Worm (Caenorhabditis elegans) whole organism, dauer: ENCODE measurements around the gene tlp-1.
"Not testable (repeated sequence)": the region's sequence is repeated elsewhere in the genome, so short reads cannot be mapped to it uniquely, and the experiment has no call there.

Experiments used
- unc-62 ChIP-seq: sonication (generic microtip); optimal IDR thresholded peaks from 2 replicates; lab custom pipeline; 2017; ENCODE audit warnings: missing biosample characterization, missing genetic modification reagents, missing genetic modification characterization

The tlp-1 gene

DNA sequence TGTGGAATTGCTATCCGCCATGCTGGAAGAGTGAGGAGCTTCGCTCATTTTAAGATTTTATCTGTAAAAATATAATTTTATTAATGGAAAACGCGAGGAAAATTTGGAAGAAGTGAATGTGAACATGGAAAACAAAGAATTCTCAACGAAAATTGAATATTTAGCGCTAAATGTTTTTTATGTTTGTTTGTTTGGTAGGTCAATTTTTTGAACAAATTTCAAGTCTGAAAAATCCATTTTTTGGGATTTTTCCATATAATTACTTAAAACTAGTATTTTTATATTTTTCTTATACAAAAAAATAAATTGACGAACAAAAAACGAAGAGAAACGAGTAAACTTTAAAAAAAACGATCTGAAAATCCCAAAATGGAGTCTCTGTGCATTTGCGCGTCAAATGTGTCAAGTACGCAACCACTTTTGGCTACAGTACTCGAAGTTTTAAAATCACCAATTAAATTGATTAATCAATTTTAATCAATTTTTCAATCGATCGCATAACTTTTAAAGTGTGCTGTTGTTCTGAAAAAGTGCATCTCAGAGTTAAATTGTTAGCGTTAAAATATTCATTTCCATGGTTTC is 36.9 kb downstream of the tlp-1 start, which contains the start of gene fbxa-215:
Gene fbxa-215 (minus strand): TSS at position 61 of the 582 bp plus-strand sequence.
- no peak for TF ChIP-seq unc-62 (GFP tag; lab: Kevin White, UChicago)

DNA sequence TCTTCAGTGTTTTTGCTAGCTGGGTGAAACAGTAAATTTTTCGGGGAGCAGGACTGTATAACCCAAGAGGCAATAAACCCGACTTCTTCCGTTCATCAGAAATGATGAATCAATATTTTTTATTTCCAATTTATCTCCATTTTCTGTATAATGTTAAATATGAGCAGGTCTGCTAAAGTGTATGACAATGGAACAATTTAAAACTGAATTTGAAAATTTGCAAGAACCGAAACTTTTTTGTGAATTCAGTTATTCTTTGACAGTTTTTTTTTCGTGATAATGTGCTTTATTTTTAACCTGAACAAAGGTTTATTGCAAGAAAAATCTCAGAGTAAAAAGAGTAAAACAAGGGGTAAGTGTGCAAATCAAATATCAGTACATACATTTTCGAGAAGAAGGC is 38.8 kb downstream of the tlp-1 start:
- no peak for TF ChIP-seq unc-62 (GFP tag; lab: Kevin White, UChicago)

DNA sequence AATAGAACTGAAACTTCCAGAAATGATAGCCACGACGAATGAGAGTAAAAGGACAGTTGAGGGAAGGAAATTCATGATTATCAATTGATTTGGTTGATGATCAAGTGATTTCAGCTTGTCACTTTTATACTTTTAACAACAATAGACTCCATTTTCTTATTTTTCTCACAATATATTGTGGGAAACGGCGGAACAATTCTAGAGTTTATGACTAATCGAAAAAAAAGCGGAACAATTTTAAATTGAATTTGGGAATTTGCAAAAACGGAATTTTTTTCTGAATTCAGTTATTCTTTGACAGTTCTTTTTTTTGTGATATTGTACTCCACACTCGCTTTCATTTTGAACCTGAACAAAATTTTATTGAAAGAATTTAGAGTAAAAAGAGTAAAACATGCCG is 39.8 kb downstream of the tlp-1 start, which contains the start of gene Y45F10C.4:
Gene Y45F10C.4 (minus strand): TSS at position 101 of the 400 bp plus-strand sequence.
- no peak for TF ChIP-seq unc-62 (GFP tag; lab: Kevin White, UChicago)

DNA sequence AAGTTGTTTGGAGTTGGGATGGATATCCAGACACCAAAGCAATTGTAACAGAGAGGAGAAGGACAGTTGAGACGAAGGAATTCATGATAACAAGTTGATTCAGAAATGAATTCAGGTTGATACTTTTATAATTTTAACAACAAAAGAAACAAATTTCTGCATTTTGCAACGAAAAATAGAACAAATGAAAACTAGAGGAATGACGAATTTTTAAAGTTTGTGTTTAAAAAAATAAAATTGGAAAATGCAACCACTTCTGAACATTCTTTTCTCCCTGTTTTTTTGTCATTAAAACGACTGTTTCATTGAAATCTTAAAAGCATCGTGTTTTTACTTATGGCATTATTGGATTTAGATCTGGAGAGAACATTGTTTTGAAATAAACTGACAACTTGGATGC is 41.3 kb downstream of the tlp-1 start, which contains the start of gene Y45F10C.2:
Gene Y45F10C.2 (minus strand): TSS at position 101 of the 400 bp plus-strand sequence.
- TF ChIP-seq unc-62 (GFP tag; lab: Kevin White, UChicago): not testable (repeated sequence)

DNA sequence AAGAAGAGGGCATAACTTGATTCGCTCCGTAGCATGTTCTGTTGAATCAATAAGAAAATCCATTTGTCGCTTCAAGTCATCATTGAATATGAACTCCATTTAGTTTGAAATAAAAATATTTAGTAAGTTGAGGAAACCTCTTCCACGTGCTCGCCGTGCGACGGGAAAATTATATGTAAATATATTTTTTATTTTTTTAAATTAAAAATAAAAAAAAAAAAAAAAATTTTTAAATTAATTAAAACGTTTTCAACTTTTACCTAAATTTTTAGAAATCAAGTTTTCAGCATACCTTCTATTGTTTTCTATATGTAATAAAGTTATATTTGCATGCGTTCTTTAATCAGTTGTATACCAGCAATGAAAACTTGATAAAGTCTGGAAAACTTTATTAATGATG is 44.4 kb downstream of the tlp-1 start, which contains the start of gene Y45F10C.1:
Gene Y45F10C.1 (minus strand): TSS at position 101 of the 400 bp plus-strand sequence.
- TF ChIP-seq unc-62 (GFP tag; lab: Kevin White, UChicago): not testable (repeated sequence)

DNA sequence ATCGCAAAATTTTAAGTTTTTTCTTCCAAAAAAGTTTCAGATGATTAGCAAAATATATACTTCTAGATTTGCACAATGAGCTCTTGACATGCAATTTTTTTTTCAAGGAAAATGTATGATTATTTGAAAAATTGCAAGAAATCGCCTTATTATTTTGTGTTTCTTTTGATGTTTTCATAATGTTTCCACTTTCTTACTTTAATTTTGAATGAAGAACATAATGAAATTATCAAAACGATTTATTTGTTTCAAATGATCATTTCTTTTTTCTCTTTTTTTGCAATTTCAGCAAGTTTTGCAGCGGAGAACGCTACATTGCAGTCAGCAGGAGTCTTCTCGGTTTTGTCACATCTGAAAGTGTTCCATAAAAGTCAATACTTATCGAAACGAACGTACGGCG is 51.9 kb downstream of the tlp-1 start, which contains the start of gene Y45F10C.6:
Gene Y45F10C.6 (plus strand): TSS at position 301 of the 400 bp plus-strand sequence.
- not testable (repeated sequence) for TF ChIP-seq unc-62 (GFP tag; lab: Kevin White, UChicago)

DNA sequence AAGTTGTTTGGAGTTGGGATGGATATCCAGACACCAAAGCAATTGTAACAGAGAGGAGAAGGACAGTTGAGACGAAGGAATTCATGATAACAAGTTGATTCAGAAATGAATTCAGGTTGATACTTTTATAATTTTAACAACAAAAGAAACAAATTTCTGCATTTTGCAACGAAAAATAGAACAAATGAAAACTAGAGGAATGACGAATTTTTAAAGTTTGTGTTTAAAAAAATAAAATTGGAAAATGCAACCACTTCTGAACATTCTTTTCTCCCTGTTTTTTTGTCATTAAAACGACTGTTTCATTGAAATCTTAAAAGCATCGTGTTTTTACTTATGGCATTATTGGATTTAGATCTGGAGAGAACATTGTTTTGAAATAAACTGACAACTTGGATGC is 52.5 kb downstream of the tlp-1 start, which contains the start of gene C08F11.12:
Gene C08F11.12 (minus strand): TSS at position 101 of the 400 bp plus-strand sequence.
- TF ChIP-seq unc-62 (GFP tag; lab: Kevin White, UChicago): not testable (repeated sequence)
